Fruit fly (Drosophila melanogaster) S2 (cell line): ENCODE results near the gene Rm62.

Experiments
- CG8478 ChIP-seq: fragments of >200 bp; optimal IDR thresholded peaks from 2 replicates; lab custom pipeline; 2018
- CTCF ChIP-seq, 2 experiments: fragments of >200 bp; optimal IDR thresholded peaks; 2 replicates each; lab custom pipeline; 2018

- TF ChIP-seq CTCF (optimal IDR thresholded peaks at IDR 0.05; lab: Kevin White, UChicago) = no peak
- no peak for TF ChIP-seq CG8478 (lab: Kevin White, UChicago)
Measured at dm6 chr3R:5998235-5998666, 10.1 kb downstream of the Rm62 start.
